Fruit fly (Drosophila melanogaster) whole organism, embryonic: ENCODE data around the gene Nrd1.

Source experiments
- Abd-B ChIP-seq: fragments of 200-800 bp; sonication (Bioruptor generic); optimal IDR thresholded peaks from 2 replicates; lab custom pipeline; 2018; ENCODE audit warnings: missing biosample characterization, mild to moderate bottlenecking, missing genetic modification characterization, moderate library complexity
- Aef1 ChIP-seq: fragments of 200-800 bp; sonication (Bioruptor generic); IDR thresholded peaks from 3 replicates; pipeline ENCODE4 v1.3.6; 2022; ENCODE audit warnings: missing biosample characterization, missing genetic modification characterization
- B-H2 ChIP-seq: fragments of 200-800 bp; sonication (Bioruptor generic); optimal IDR thresholded peaks from 2 replicates; lab custom pipeline; 2018; ENCODE audit warnings: missing biosample characterization, mild to moderate bottlenecking, missing genetic modification characterization
- Bdp1 ChIP-seq: fragments of 200-800 bp; sonication (Bioruptor generic); optimal IDR thresholded peaks from 3 replicates; lab custom pipeline; 2016; ENCODE audit warnings: missing biosample characterization, missing genetic modification characterization
- BtbVII ChIP-seq: fragments of 200-800 bp; sonication (Bioruptor generic); optimal IDR thresholded peaks from 3 replicates; lab custom pipeline; 2017; ENCODE audit warnings: missing biosample characterization, mild to moderate bottlenecking, missing genetic modification characterization
- CG10274 ChIP-seq: fragments of 200-800 bp; sonication (Bioruptor generic); optimal IDR thresholded peaks from 3 replicates; lab custom pipeline; 2017; ENCODE audit warnings: missing biosample characterization, mild to moderate bottlenecking, missing genetic modification characterization
- CG11085 ChIP-seq: fragments of 200-800 bp; sonication (Bioruptor generic); IDR thresholded peaks from 2 replicates; pipeline ENCODE4 v1.3.6; 2022; ENCODE audit warnings: missing biosample characterization, missing genetic modification characterization
- CG11398 ChIP-seq: fragments of 200-800 bp; sonication (Bioruptor generic); optimal IDR thresholded peaks from 2 replicates; lab custom pipeline; 2016; ENCODE audit warnings: missing biosample characterization, missing genetic modification characterization
- CG11560 ChIP-seq: fragments of 200-800 bp; sonication (Bioruptor generic); IDR thresholded peaks from 3 replicates; pipeline ENCODE4 v1.3.6; 2022; ENCODE audit warnings: missing biosample characterization, missing genetic modification characterization
- CG14860 ChIP-seq: fragments of 200-800 bp; sonication (Bioruptor generic); IDR thresholded peaks from 3 replicates; pipeline ENCODE4 v1.3.6; 2022; ENCODE audit warnings: missing biosample characterization, missing genetic modification characterization; ENCODE audit not compliant: partially characterized antibody
- CG16813 ChIP-seq: fragments of 200-800 bp; sonication (Bioruptor generic); IDR thresholded peaks from 3 replicates; pipeline ENCODE4 v1.3.6; 2022; ENCODE audit warnings: missing biosample characterization, missing genetic modification characterization; ENCODE audit not compliant: partially characterized antibody
- CG17568 ChIP-seq: fragments of 200-800 bp; sonication (Bioruptor generic); optimal IDR thresholded peaks from 2 replicates; lab custom pipeline; 2018; ENCODE audit warnings: missing biosample characterization, mild to moderate bottlenecking, missing genetic modification characterization, moderate library complexity
- CG18599 ChIP-seq: fragments of 200-800 bp; sonication (Bioruptor generic); optimal IDR thresholded peaks from 3 replicates; lab custom pipeline; 2017; ENCODE audit warnings: missing biosample characterization, missing genetic modification characterization, mild to moderate bottlenecking, moderate library complexity, missing genetic modification reagents
- CG30431 ChIP-seq: fragments of 200-800 bp; sonication (Bioruptor generic); optimal IDR thresholded peaks from 2 replicates; lab custom pipeline; 2017; ENCODE audit warnings: missing biosample characterization, missing genetic modification characterization
- CG3065 ChIP-seq: fragments of 200-800 bp; sonication (Bioruptor generic); optimal IDR thresholded peaks from 2 replicates; lab custom pipeline; 2016; ENCODE audit warnings: missing biosample characterization, missing genetic modification characterization
- CG31365 ChIP-seq: fragments of 200-800 bp; sonication (Bioruptor generic); optimal IDR thresholded peaks from 2 replicates; lab custom pipeline; 2018; ENCODE audit warnings: missing biosample characterization, mild to moderate bottlenecking, missing genetic modification characterization
- CG31388 ChIP-seq: fragments of 200-800 bp; sonication (Bioruptor generic); optimal IDR thresholded peaks from 2 replicates; lab custom pipeline; 2016; ENCODE audit warnings: missing biosample characterization, missing genetic modification characterization
- CG3163 ChIP-seq: fragments of 200-800 bp; sonication (Bioruptor generic); optimal IDR thresholded peaks from 3 replicates; lab custom pipeline; 2016; ENCODE audit warnings: missing biosample characterization, missing genetic modification characterization
- CG4854 ChIP-seq: fragments of 200-800 bp; sonication (Bioruptor generic); optimal IDR thresholded peaks from 2 replicates; lab custom pipeline; 2016; ENCODE audit warnings: missing biosample characterization, missing genetic modification characterization, inconsistent platforms
- CG5180 ChIP-seq: fragments of 200-800 bp; sonication (Bioruptor generic); optimal IDR thresholded peaks from 3 replicates; lab custom pipeline; 2017; ENCODE audit warnings: missing biosample characterization, missing genetic modification characterization, mild to moderate bottlenecking, moderate library complexity, missing genetic modification reagents
- CG8359 ChIP-seq: fragments of 200-800 bp; sonication (Bioruptor generic); optimal IDR thresholded peaks from 2 replicates; lab custom pipeline; 2017; ENCODE audit warnings: missing biosample characterization, mild to moderate bottlenecking, missing genetic modification characterization, borderline replicate concordance
- Dad ChIP-seq: fragments of 200-800 bp; sonication (Bioruptor generic); optimal IDR thresholded peaks from 3 replicates; lab custom pipeline; 2016; ENCODE audit warnings: missing biosample characterization, missing genetic modification characterization
- Dref ChIP-seq: fragments of 200-800 bp; sonication (Bioruptor generic); IDR thresholded peaks from 2 replicates; pipeline ENCODE4 v1.3.6; 2022; ENCODE audit warnings: missing biosample characterization, missing genetic modification characterization
- Ets65A ChIP-seq: fragments of 200-800 bp; sonication (Bioruptor generic); peaks from one replicate; lab custom pipeline; 2016; ENCODE audit warnings: missing biosample characterization, missing genetic modification characterization
- Hey ChIP-seq: fragments of 200-800 bp; sonication (Bioruptor generic); optimal IDR thresholded peaks from 3 replicates; lab custom pipeline; 2018; ENCODE audit warnings: missing biosample characterization, mild to moderate bottlenecking, missing genetic modification characterization
- HmgD ChIP-seq: fragments of 200-800 bp; sonication (Bioruptor generic); optimal IDR thresholded peaks from 3 replicates; lab custom pipeline; 2016; ENCODE audit warnings: missing biosample characterization, missing genetic modification characterization
- MTF-1 ChIP-seq: fragments of 200-800 bp; sonication (Bioruptor generic); optimal IDR thresholded peaks from 2 replicates; lab custom pipeline; 2018; ENCODE audit warnings: missing biosample characterization, mild to moderate bottlenecking, missing genetic modification characterization, borderline replicate concordance
- NC2α ChIP-seq: fragments of 200-800 bp; sonication (Bioruptor generic); optimal IDR thresholded peaks from 2 replicates; lab custom pipeline; 2016; ENCODE audit warnings: missing biosample characterization, missing genetic modification characterization
- NFAT ChIP-seq: fragments of 200-800 bp; sonication (Bioruptor generic); IDR thresholded peaks from 2 replicates; pipeline ENCODE4 v1.3.6; 2022; ENCODE audit warnings: missing biosample characterization, missing genetic modification characterization
- Sin3A ChIP-seq: fragments of >200 bp; optimal IDR thresholded peaks from 2 replicates; lab custom pipeline; 2018
- bowl ChIP-seq: fragments of 200-800 bp; sonication (Bioruptor generic); IDR thresholded peaks from 2 replicates; pipeline ENCODE4 v1.3.6; 2022; ENCODE audit warnings: missing biosample characterization, missing genetic modification characterization
- chn ChIP-seq: fragments of 200-800 bp; sonication (Bioruptor generic); optimal IDR thresholded peaks from 2 replicates; lab custom pipeline; 2016; ENCODE audit warnings: missing biosample characterization, missing genetic modification characterization
- croc ChIP-seq: fragments of 200-800 bp; sonication (Bioruptor generic); conservative IDR thresholded peaks from 3 replicates; pipeline ENCODE4 v1.3.6; 2022; ENCODE audit warnings: missing biosample characterization, missing genetic modification characterization
- disco-r ChIP-seq: fragments of 200-800 bp; sonication (Bioruptor generic); optimal IDR thresholded peaks from 2 replicates; lab custom pipeline; 2016; ENCODE audit warnings: missing biosample characterization, missing genetic modification characterization
- dysf ChIP-seq: fragments of 200-800 bp; sonication (Bioruptor generic); IDR thresholded peaks from 3 replicates; pipeline ENCODE4 v1.3.6; 2022; ENCODE audit warnings: missing biosample characterization, missing genetic modification characterization
- gcm ChIP-seq: fragments of 200-800 bp; sonication (Bioruptor generic); optimal IDR thresholded peaks from 2 replicates; lab custom pipeline; 2019; ENCODE audit warnings: missing biosample characterization, mild to moderate bottlenecking, missing genetic modification characterization, moderate library complexity
- her ChIP-seq: fragments of 200-800 bp; sonication (Bioruptor generic); optimal IDR thresholded peaks from 2 replicates; lab custom pipeline; 2016; ENCODE audit warnings: missing biosample characterization, missing genetic modification characterization
- insv ChIP-seq, 2 experiments: fragments of 200-800 bp; sonication (Bioruptor generic); optimal IDR thresholded peaks; 3 replicates each; lab custom pipeline; 2016 to 2018; ENCODE audit warnings: missing biosample characterization in 2 of 2, missing genetic modification characterization in 2 of 2
- inv ChIP-seq: fragments of 200-800 bp; sonication (Bioruptor generic); IDR thresholded peaks from 2 replicates; pipeline ENCODE4 v1.3.6; 2022; ENCODE audit warnings: missing biosample characterization, missing genetic modification characterization; ENCODE audit not compliant: partially characterized antibody
- jing ChIP-seq: fragments of 200-800 bp; sonication (Bioruptor generic); optimal IDR thresholded peaks from 2 replicates; lab custom pipeline; 2018; ENCODE audit warnings: missing biosample characterization, mild to moderate bottlenecking, missing genetic modification characterization
- nerfin-2 ChIP-seq: fragments of 200-800 bp; sonication (Bioruptor generic); IDR thresholded peaks from 2 replicates; pipeline ENCODE4 v1.3.6; 2022; ENCODE audit warnings: missing biosample characterization, missing genetic modification characterization; ENCODE audit not compliant: partially characterized antibody
- p53 ChIP-seq: fragments of 200-800 bp; sonication (Bioruptor generic); optimal IDR thresholded peaks from 2 replicates; lab custom pipeline; 2016; ENCODE audit warnings: missing biosample characterization, missing genetic modification characterization
- ranshi ChIP-seq: fragments of 200-800 bp; sonication (Bioruptor generic); IDR thresholded peaks from 2 replicates; pipeline ENCODE4 v1.3.6; 2022; ENCODE audit warnings: missing biosample characterization, missing genetic modification characterization
- scrt ChIP-seq: fragments of 200-800 bp; sonication (Bioruptor generic); optimal IDR thresholded peaks from 2 replicates; lab custom pipeline; 2018; ENCODE audit warnings: missing biosample characterization, mild to moderate bottlenecking, missing genetic modification characterization, moderate library complexity
- shn ChIP-seq: fragments of 200-800 bp; sonication (Bioruptor generic); optimal IDR thresholded peaks from 3 replicates; lab custom pipeline; 2016; ENCODE audit warnings: missing biosample characterization, missing genetic modification characterization
- tna ChIP-seq: fragments of 200-800 bp; sonication (Bioruptor generic); IDR thresholded peaks from 2 replicates; pipeline ENCODE4 v1.3.6; 2022; ENCODE audit warnings: missing biosample characterization, missing genetic modification characterization; ENCODE audit not compliant: partially characterized antibody
- trem ChIP-seq: fragments of 200-800 bp; optimal IDR thresholded peaks from 3 replicates; lab custom pipeline; 2019; ENCODE audit warnings: missing biosample characterization, mild to moderate bottlenecking, missing genetic modification characterization, moderate library complexity
- wdn ChIP-seq: fragments of 200-800 bp; sonication (Bioruptor generic); IDR thresholded peaks from 2 replicates; pipeline ENCODE4 v1.3.6; 2022; ENCODE audit warnings: missing biosample characterization, missing genetic modification characterization
- zen2 ChIP-seq: fragments of 200-800 bp; sonication (Bioruptor generic); IDR thresholded peaks from 3 replicates; pipeline ENCODE4 v1.3.6; 2022; ENCODE audit warnings: missing biosample characterization, missing genetic modification characterization; ENCODE audit not compliant: partially characterized antibody

The Nrd1 gene

dm6 chrX:11818047-11818766 is 50.5 kb downstream of the Nrd1 start (continued):
- TF ChIP-seq NC2α: peak; percentile 90
- no peak for TF ChIP-seq Sin3A (lab: Kevin White, UChicago)
- peak; percentile 93 for TF ChIP-seq ranshi (GFP tag; lab: Robert Waterston, UW)
- TF ChIP-seq CG17568 (GFP tag; lab: Kevin White, UChicago): peak; percentile 91
- peak; percentile 96 for TF ChIP-seq CG11398 (GFP tag; lab: Kevin White, UChicago)
- peak; percentile 87 for TF ChIP-seq bowl
- TF ChIP-seq CG14860 (GFP tag; lab: Robert Waterston, UW): peak; percentile 61
- peak; percentile 88 for TF ChIP-seq wdn (GFP tag; lab: Robert Waterston, UW)
- peak; percentile 96 for TF ChIP-seq CG18599
- TF ChIP-seq zen2 (GFP tag; lab: Robert Waterston, UW): no peak
- peak; percentile 68; the same call in 2 of the 3 replicates for TF ChIP-seq CG11560 (tag; lab: Robert Waterston, UW)
- peak; percentile 84 for TF ChIP-seq CG31388
- no peak for TF ChIP-seq Dref (GFP tag; lab: Robert Waterston, UW)
- peak; percentile 55 for TF ChIP-seq Hey (tag; lab: Kevin White, UChicago)
- TF ChIP-seq HmgD (GFP tag; lab: Kevin White, UChicago): peak; percentile 77
- peak; percentile 87 for TF ChIP-seq croc (GFP tag; lab: Robert Waterston, UW)
- peak; percentile 88 for TF ChIP-seq jing (GFP tag; lab: Kevin White, UChicago)
- peak; percentile 96 for TF ChIP-seq her (GFP tag; lab: Kevin White, UChicago)
- TF ChIP-seq Ets65A (GFP tag; lab: Kevin White, UChicago): peak; percentile 99
- peak in 1 of 2 experiments; percentile 63 for TF ChIP-seq insv (GFP tag; optimal IDR thresholded peaks at IDR 0.05; lab: Kevin White, UChicago)
- peak; percentile 84 for TF ChIP-seq CG4854 (GFP tag; lab: Kevin White, UChicago)
- TF ChIP-seq scrt (GFP tag; lab: Kevin White, UChicago): peak; percentile 86
- TF ChIP-seq Abd-B (GFP tag; lab: Kevin White, UChicago): peak; percentile 88
- peak; percentile 64 for TF ChIP-seq tna (GFP tag; lab: Robert Waterston, UW)
- TF ChIP-seq p53 (GFP tag; lab: Kevin White, UChicago): peak; percentile 76
- peak; percentile 80 for TF ChIP-seq CG5180 (GFP tag; lab: Kevin White, UChicago)
- peak; percentile 89 for TF ChIP-seq CG3163 (GFP tag; lab: Kevin White, UChicago)
- peak; percentile 95 for TF ChIP-seq shn (GFP tag; lab: Kevin White, UChicago)
- peak; percentile 86 for TF ChIP-seq Bdp1 (GFP tag; lab: Kevin White, UChicago)
- TF ChIP-seq nerfin-2 (GFP tag; lab: Robert Waterston, UW): peak; percentile 19; the same call in 1 of the 2 replicates
- peak; percentile 82 for TF ChIP-seq MTF-1 (GFP tag; lab: Kevin White, UChicago)
- TF ChIP-seq CG10274: peak; percentile 76
- TF ChIP-seq trem: peak; percentile 92
- peak; percentile 97 for TF ChIP-seq chn (GFP tag; lab: Kevin White, UChicago)
- TF ChIP-seq Aef1 (GFP tag; lab: Robert Waterston, UW): peak; percentile 92
- TF ChIP-seq dysf (GFP tag; lab: Robert Waterston, UW): peak; percentile 94
- peak; percentile 85 for TF ChIP-seq Dad (GFP tag; lab: Kevin White, UChicago)
- TF ChIP-seq CG8359 (GFP tag; lab: Kevin White, UChicago): peak; percentile 78
- peak; percentile 39; the same call in 2 of the 3 replicates for TF ChIP-seq CG16813 (GFP tag; lab: Robert Waterston, UW)
- peak; percentile 77 for TF ChIP-seq CG3065 (GFP tag; lab: Kevin White, UChicago)
- peak; percentile 69 for TF ChIP-seq B-H2
- TF ChIP-seq CG31365 (tag; lab: Kevin White, UChicago): peak; percentile 85
- peak; percentile 85 for TF ChIP-seq CG11085 (GFP tag; lab: Robert Waterston, UW)
- peak; percentile 96 for TF ChIP-seq gcm (GFP tag; lab: Kevin White, UChicago)
- 0 out of 2 replicates have a peak, but pooled peaks have one; percentile 30 for TF ChIP-seq inv
- peak; percentile 83 for TF ChIP-seq NFAT
- TF ChIP-seq disco-r (GFP tag; lab: Kevin White, UChicago): peak; percentile 89
- peak; percentile 92 for TF ChIP-seq BtbVII (GFP tag; lab: Kevin White, UChicago)
- TF ChIP-seq CG30431: peak; percentile 90
